Worm (Caenorhabditis elegans) whole organism, L3 larva: ENCODE data around the gene C14A6.3.

Experiments used
- R02D3.7 ChIP-seq: fragments of 150-350 bp; optimal IDR thresholded peaks from 2 replicates; lab custom pipeline; 2014; ENCODE audit warnings: missing biosample characterization, missing genetic modification characterization
- ZK546.5 ChIP-seq: sonication (generic microtip); optimal IDR thresholded peaks from 2 replicates; lab custom pipeline; 2017; ENCODE audit warnings: missing biosample characterization, missing genetic modification characterization
- aly-2 ChIP-seq: fragments of 150-350 bp; optimal IDR thresholded peaks from 2 replicates; lab custom pipeline; 2014; ENCODE audit warnings: missing biosample characterization, missing genetic modification characterization
- ama-1 ChIP-seq: fragments of 150-350 bp; optimal IDR thresholded peaks from 2 replicates; lab custom pipeline; 2018
- ceh-16 ChIP-seq: sonication (generic microtip); optimal IDR thresholded peaks from 2 replicates; lab custom pipeline; 2017; ENCODE audit warnings: missing biosample characterization, missing genetic modification characterization
- ceh-82 ChIP-seq: fragments of 150-350 bp; optimal IDR thresholded peaks from 2 replicates; lab custom pipeline; 2014; ENCODE audit warnings: missing biosample characterization, missing genetic modification characterization
- ceh-9 ChIP-seq: sonication (generic microtip); optimal IDR thresholded peaks from 2 replicates; lab custom pipeline; 2018; ENCODE audit warnings: missing biosample characterization, missing genetic modification characterization
- egl-27 ChIP-seq: sonication (generic microtip); optimal IDR thresholded peaks from 4 replicates; lab custom pipeline; 2017; ENCODE audit warnings: missing biosample characterization, missing genetic modification reagents, missing genetic modification characterization
- egl-5 ChIP-seq: fragments of 150-350 bp; optimal IDR thresholded peaks from 2 replicates; lab custom pipeline; 2017; ENCODE audit warnings: missing biosample characterization, missing genetic modification reagents, missing genetic modification characterization, inconsistent platforms
- elt-1 ChIP-seq: fragments of 150-350 bp; optimal IDR thresholded peaks from 2 replicates; lab custom pipeline; 2014; ENCODE audit warnings: missing biosample characterization, missing genetic modification characterization
- elt-3 ChIP-seq, 3 experiments: fragments of 150-350 bp in 1 of 3; sonication (generic microtip) in 2 of 3; optimal IDR thresholded peaks; 2 replicates in 2 of 3; 4 replicates in 1 of 3; lab custom pipeline; 2014 to 2017; ENCODE audit warnings: missing biosample characterization in 3 of 3, missing genetic modification characterization in 3 of 3
- eor-1 ChIP-seq, 2 experiments: fragments of 150-350 bp; optimal IDR thresholded peaks; 2 replicates each; lab custom pipeline; 2014 to 2018; ENCODE audit warnings: missing biosample characterization in 2 of 2, missing genetic modification characterization in 2 of 2
- fkh-2 ChIP-seq: fragments of 150-350 bp; optimal IDR thresholded peaks from 2 replicates; lab custom pipeline; 2014; ENCODE audit warnings: missing biosample characterization, missing genetic modification reagents, missing genetic modification characterization
- fos-1 ChIP-seq: fragments of 150-350 bp; optimal IDR thresholded peaks from 2 replicates; lab custom pipeline; 2014; ENCODE audit warnings: missing biosample characterization, missing genetic modification characterization
- jun-1 ChIP-seq: fragments of 150-350 bp; optimal IDR thresholded peaks from 2 replicates; lab custom pipeline; 2014; ENCODE audit warnings: missing biosample characterization, missing genetic modification reagents, missing genetic modification characterization
- lin-15B ChIP-seq: fragments of 150-350 bp; optimal IDR thresholded peaks from 2 replicates; lab custom pipeline; 2014; ENCODE audit warnings: missing biosample characterization, missing genetic modification characterization
- lin-39 ChIP-seq: fragments of 150-350 bp; optimal IDR thresholded peaks from 2 replicates; lab custom pipeline; 2018; ENCODE audit warnings: missing biosample characterization, missing genetic modification reagents, missing genetic modification characterization
- lsy-12 ChIP-seq: sonication (generic microtip); optimal IDR thresholded peaks from 2 replicates; lab custom pipeline; 2016; ENCODE audit warnings: mild to moderate bottlenecking, missing genetic modification characterization, missing compliant biosample characterization
- mdl-1 ChIP-seq: fragments of 150-350 bp; optimal IDR thresholded peaks from 2 replicates; lab custom pipeline; 2014; ENCODE audit warnings: missing biosample characterization, missing genetic modification characterization
- mml-1 ChIP-seq: fragments of 150-350 bp; sonication (generic microtip); optimal IDR thresholded peaks from 3 replicates; lab custom pipeline; 2014; ENCODE audit warnings: missing biosample characterization, missing genetic modification characterization
- nfya-1 ChIP-seq: sonication (generic microtip); optimal IDR thresholded peaks from 2 replicates; lab custom pipeline; 2017; ENCODE audit warnings: missing genetic modification characterization, mild to moderate bottlenecking, missing compliant biosample characterization, antibody characterized with exemption, moderate library complexity; ENCODE audit not compliant: insufficient read depth
- nhr-11 ChIP-seq: fragments of 150-350 bp; optimal IDR thresholded peaks from 2 replicates; lab custom pipeline; 2014; ENCODE audit warnings: missing biosample characterization, missing genetic modification characterization
- nhr-12 ChIP-seq: fragments of 150-350 bp; optimal IDR thresholded peaks from 2 replicates; lab custom pipeline; 2014; ENCODE audit warnings: missing biosample characterization, missing genetic modification characterization
- nhr-23 ChIP-seq: fragments of 150-350 bp; optimal IDR thresholded peaks from 2 replicates; lab custom pipeline; 2014; ENCODE audit warnings: missing biosample characterization, missing genetic modification reagents, missing genetic modification characterization
- nhr-237 ChIP-seq: fragments of 150-350 bp; optimal IDR thresholded peaks from 2 replicates; lab custom pipeline; 2014; ENCODE audit warnings: missing biosample characterization, missing genetic modification characterization
- nhr-25 ChIP-seq: sonication (generic microtip); optimal IDR thresholded peaks from 2 replicates; lab custom pipeline; 2017; ENCODE audit warnings: missing biosample characterization, missing genetic modification characterization
- nhr-28 ChIP-seq: fragments of 150-350 bp; optimal IDR thresholded peaks from 2 replicates; lab custom pipeline; 2014; ENCODE audit warnings: missing biosample characterization, missing genetic modification characterization
- nhr-43 ChIP-seq: sonication (generic microtip); optimal IDR thresholded peaks from 2 replicates; lab custom pipeline; 2016; ENCODE audit warnings: mild to moderate bottlenecking, missing genetic modification characterization, missing compliant biosample characterization; ENCODE audit not compliant: poor library complexity, severe bottlenecking
- nhr-67 ChIP-seq: fragments of 150-350 bp; optimal IDR thresholded peaks from 2 replicates; lab custom pipeline; 2014; ENCODE audit warnings: missing biosample characterization, missing genetic modification characterization
- nhr-77 ChIP-seq: fragments of 150-350 bp; optimal IDR thresholded peaks from 2 replicates; lab custom pipeline; 2014; ENCODE audit warnings: missing biosample characterization, missing genetic modification characterization
- pha-4 ChIP-seq: fragments of 150-350 bp; optimal IDR thresholded peaks from 2 replicates; lab custom pipeline; 2014; ENCODE audit warnings: missing biosample characterization, missing genetic modification reagents, missing genetic modification characterization
- skn-1 ChIP-seq: fragments of 150-350 bp; optimal IDR thresholded peaks from 2 replicates; lab custom pipeline; 2014; ENCODE audit warnings: missing biosample characterization, missing genetic modification characterization
- tbx-2 ChIP-seq: sonication (generic microtip); optimal IDR thresholded peaks from 2 replicates; lab custom pipeline; 2016; ENCODE audit warnings: mild to moderate bottlenecking, missing genetic modification characterization, missing compliant biosample characterization
- unc-39 ChIP-seq: sonication (generic microtip); optimal IDR thresholded peaks from 4 replicates; lab custom pipeline; 2017; ENCODE audit warnings: missing biosample characterization, missing genetic modification characterization
- zag-1 ChIP-seq: fragments of 150-350 bp; optimal IDR thresholded peaks from 2 replicates; lab custom pipeline; 2014; ENCODE audit warnings: missing biosample characterization, missing genetic modification characterization
- ztf-4 ChIP-seq: fragments of 150-350 bp; optimal IDR thresholded peaks from 2 replicates; lab custom pipeline; 2014; ENCODE audit warnings: missing biosample characterization, missing genetic modification characterization

C14A6.3 gene

ce11 chrV:18164758-18165157 lies 18.6 kb downstream of the C14A6.3 start, which contains the start of gene C14A6.5:
C14A6.5 (minus strand) TSS chrV:18164858.
- TF ChIP-seq nhr-12 (no peak), lin-39 (tag; lab: Kevin White, UChicago) (no peak), R02D3.7 (tag; lab: Kevin White, UChicago) (no peak), ceh-9 (tag; lab: Kevin White, UChicago) (no peak)

- TF ChIP-seq zag-1 (tag; lab: Kevin White, UChicago) (no peak), mml-1 (tag; lab: Kevin White, UChicago) (no peak), ceh-82 (tag; lab: Kevin White, UChicago) (no peak), elt-3 (tag; optimal IDR thresholded peaks at IDR 0.05; lab: Kevin White, UChicago) (no peak), nfya-1 (tag; lab: Kevin White, UChicago) (no peak), skn-1 (tag; lab: Kevin White, UChicago) (no peak)
Observed at ce11 chrV:18167161-18167560, 21.0 kb downstream of the C14A6.3 start, which contains the start of gene C14A6.6. C14A6.6 (minus strand) TSS chrV:18167261.

ce11 chrV:18168266-18168665 lies 22.1 kb downstream of the C14A6.3 start, which contains the start of gene C14A6.7:
C14A6.7 (minus strand) TSS chrV:18168366.
- TF ChIP-seq pha-4 (tag; lab: Kevin White, UChicago) (no peak), lsy-12 (no peak), jun-1 (tag; lab: Kevin White, UChicago) (no peak), aly-2 (tag; lab: Kevin White, UChicago) (no peak), eor-1 (tag; optimal IDR thresholded peaks at IDR 0.05; lab: Kevin White, UChicago) (no peak), elt-1 (tag; lab: Kevin White, UChicago) (no peak), fkh-2 (no peak)

ce11 chrV:18171568-18171967 lies 25.4 kb downstream of the C14A6.3 start, which contains the start of gene C14A6.8:
C14A6.8 (minus strand) TSS chrV:18171668.
- no peak for TF ChIP-seq aly-2 (tag; lab: Kevin White, UChicago)
- TF ChIP-seq fos-1 (tag; lab: Kevin White, UChicago), result no peak
- no peak for TF ChIP-seq ama-1 (lab: Kevin White, UChicago)
- TF ChIP-seq zag-1 (tag; lab: Kevin White, UChicago), result no peak
- TF ChIP-seq pha-4 (tag; lab: Kevin White, UChicago), result no peak
- no peak for TF ChIP-seq ztf-4

- TF ChIP-seq tbx-2 (tag; lab: Kevin White, UChicago), result no peak
- TF ChIP-seq nfya-1 (tag; lab: Kevin White, UChicago), result no peak
- no peak for TF ChIP-seq ceh-16 (tag; lab: Kevin White, UChicago)
- no peak for TF ChIP-seq fos-1 (tag; lab: Kevin White, UChicago)
- no peak for TF ChIP-seq nhr-28 (tag; lab: Kevin White, UChicago)
- TF ChIP-seq nhr-23, result no peak
- TF ChIP-seq fkh-2, result no peak
- no peak for TF ChIP-seq nhr-25
- no peak for TF ChIP-seq zag-1 (tag; lab: Kevin White, UChicago)
- no peak for TF ChIP-seq unc-39 (tag; lab: Kevin White, UChicago)
Observed at ce11 chrV:18178659-18179058, 32.5 kb downstream of the C14A6.3 start, which contains the start of gene C31G12.4. C31G12.4 (minus strand) TSS chrV:18178759.

- TF ChIP-seq nhr-77, result no peak
- TF ChIP-seq egl-5 (tag; lab: Kevin White, UChicago), result no peak
- TF ChIP-seq zag-1 (tag; lab: Kevin White, UChicago), result no peak
- TF ChIP-seq ama-1 (lab: Kevin White, UChicago), result no peak
- TF ChIP-seq, all 47 proteins: peak for 0
Observed at ce11 chrV:18179663-18180062, 33.5 kb downstream of the C14A6.3 start, which contains the start of gene C31G12.1. C31G12.1 (plus strand) TSS chrV:18179963.

- TF ChIP-seq nhr-23 (no peak), nhr-67 (no peak), skn-1 (tag; lab: Kevin White, UChicago) (no peak), mml-1 (tag; lab: Kevin White, UChicago) (no peak), nhr-11 (tag; lab: Kevin White, UChicago) (no peak), eor-1 (tag; optimal IDR thresholded peaks at IDR 0.05; lab: Kevin White, UChicago) (no peak), unc-39 (tag; lab: Kevin White, UChicago) (no peak), nhr-237 (no peak), ceh-16 (tag; lab: Kevin White, UChicago) (no peak), ceh-82 (tag; lab: Kevin White, UChicago) (no peak), lin-15B (tag; lab: Kevin White, UChicago) (no peak), nhr-43 (tag; lab: Kevin White, UChicago) (no peak), fkh-2 (no peak), ZK546.5 (tag; lab: Kevin White, UChicago) (no peak), mdl-1 (no peak), ceh-9 (tag; lab: Kevin White, UChicago) (no peak), egl-27 (no peak)
Observed at ce11 chrV:18184910-18185309, 38.7 kb downstream of the C14A6.3 start, which contains the start of gene C31G12.3. C31G12.3 (plus strand) TSS chrV:18185210.
